Fruit fly (Drosophila melanogaster): ENCODE measurements around the gene dnd.

- no peak for TF ChIP-seq CG10631 (GFP tag; optimal IDR thresholded peaks at IDR 0.05)
- TF ChIP-seq fd59A (GFP tag; optimal IDR thresholded peaks at IDR 0.05), result no peak
- TF ChIP-seq dac (GFP tag; optimal IDR thresholded peaks at IDR 0.05), result no peak
- no peak for TF ChIP-seq CG34406 (GFP tag; optimal IDR thresholded peaks at IDR 0.05)
- no peak for TF ChIP-seq svp (GFP tag)
- TF ChIP-seq CG11294 (GFP tag; IDR thresholded peaks at IDR 0.05), result no peak
- TF ChIP-seq CG3032 (tag; optimal IDR thresholded peaks at IDR 0.05), result no peak
- TF ChIP-seq fd85E (GFP tag; optimal IDR thresholded peaks at IDR 0.05), result no peak
- no peak for TF ChIP-seq CG6792 (GFP tag; optimal IDR thresholded peaks at IDR 0.05)
- TF ChIP-seq Lpt (GFP tag; optimal IDR thresholded peaks at IDR 0.05), result no peak
- no peak for TF ChIP-seq topi (GFP tag; optimal IDR thresholded peaks at IDR 0.05)
- no peak for TF ChIP-seq Ets96B (tag; optimal IDR thresholded peaks at IDR 0.05)
Observed at dm6 chr3R:21933952-21934351, 46.8 kb upstream of the dnd start.
